Fruit fly (Drosophila melanogaster): ENCODE measurements around the gene CG3634.

Gene CG3634

dm6 chr3L:20785742-20786427, 23.2 kb downstream of the CG3634 start, which contains the start of gene Pcif1:
Gene Pcif1 (minus strand): TSS chr3L:20786197.
- TF ChIP-seq Hr83 (GFP tag; optimal IDR thresholded peaks at IDR 0.05; ENCODE audit: poor library complexity, severe bottlenecking) (peak; percentile 54), sage (GFP tag; optimal IDR thresholded peaks at IDR 0.05) (peak; percentile 44), foxo (GFP tag; optimal IDR thresholded peaks at IDR 0.05) (no peak), dsf (GFP tag; optimal IDR thresholded peaks at IDR 0.05; ENCODE audit: borderline replicate concordance) (peak; percentile 59), Abd-B (GFP tag; optimal IDR thresholded peaks at IDR 0.05) (no peak), Rel (GFP tag; optimal IDR thresholded peaks at IDR 0.05) (peak; percentile 41), Rel (tag; optimal IDR thresholded peaks at IDR 0.05) (no peak), psq (GFP tag; optimal IDR thresholded peaks at IDR 0.05) (no peak), Myc (optimal IDR thresholded peaks at IDR 0.05) (no peak), Vsx2 (GFP tag; optimal IDR thresholded peaks at IDR 0.05; ENCODE audit: partially characterized antibody) (no peak), sv (GFP tag; optimal IDR thresholded peaks at IDR 0.05) (peak; percentile 16), h (GFP tag; optimal IDR thresholded peaks at IDR 0.05) (peak; percentile 50), rgr (GFP tag; optimal IDR thresholded peaks at IDR 0.05) (no peak), CG9705 (GFP tag; optimal IDR thresholded peaks at IDR 0.05) (peak; percentile 2), ey (GFP tag; optimal IDR thresholded peaks at IDR 0.05) (no peak), Hnf4 (GFP tag; optimal IDR thresholded peaks at IDR 0.05) (peak; percentile 72), brk (GFP tag; optimal IDR thresholded peaks at IDR 0.05) (peak; percentile 83), woc (GFP tag; optimal IDR thresholded peaks at IDR 0.05) (peak; percentile 13), HLH106 (tag; optimal IDR thresholded peaks at IDR 0.05) (peak; percentile 17), CG32264 (GFP tag; optimal IDR thresholded peaks at IDR 0.05) (peak; percentile 11), fru (GFP tag; optimal IDR thresholded peaks at IDR 0.05) (no peak), pan (optimal IDR thresholded peaks at IDR 0.05) (no peak), lola (GFP tag; optimal IDR thresholded peaks at IDR 0.05) (no peak), OdsH (GFP tag; optimal IDR thresholded peaks at IDR 0.05) (no peak), Hr78 (GFP tag; optimal IDR thresholded peaks at IDR 0.05) (no peak), Dfd (GFP tag; optimal IDR thresholded peaks at IDR 0.05) (no peak), tai (GFP tag; optimal IDR thresholded peaks at IDR 0.05) (no peak)

DNA sequence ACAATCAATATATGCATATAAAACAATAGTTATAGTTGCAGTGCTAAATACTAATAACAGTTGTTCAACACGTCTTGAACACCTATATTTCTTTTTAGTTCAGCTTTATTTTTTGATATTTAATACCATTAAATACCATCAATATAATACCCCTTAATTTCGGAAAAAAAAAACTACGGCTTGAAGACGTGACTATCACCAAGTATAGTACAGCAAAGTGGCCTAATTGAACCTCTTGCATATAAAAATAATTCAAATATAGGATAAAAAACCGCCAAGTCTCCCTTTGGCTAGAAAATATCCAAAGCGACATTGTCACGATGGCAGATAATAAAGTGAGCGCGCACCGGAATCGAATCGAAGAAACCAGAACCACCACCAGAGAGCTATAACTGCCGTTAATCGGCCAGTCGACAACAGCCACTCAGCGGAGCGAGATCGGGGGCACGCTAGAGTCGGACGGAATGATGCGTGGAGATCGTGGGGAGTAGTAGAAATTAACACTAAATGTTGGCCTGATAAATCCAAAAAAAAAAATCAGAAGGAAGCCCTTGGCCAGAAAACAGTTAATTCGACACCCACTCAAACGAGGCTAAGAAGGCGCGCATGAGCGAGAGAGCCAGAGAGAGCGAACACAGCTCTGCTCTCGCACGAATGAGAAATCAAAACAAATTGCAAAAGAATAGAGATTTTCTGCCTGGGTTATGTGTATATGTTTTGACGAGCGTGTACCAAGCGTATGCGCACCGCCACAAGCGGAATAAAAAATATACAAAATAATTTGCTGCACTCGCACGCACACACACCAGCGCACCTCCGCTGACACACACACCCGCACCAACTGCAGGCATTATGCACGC, 24.0 kb downstream of the CG3634 start:
- peak; percentile 36 for TF ChIP-seq fru (GFP tag; optimal IDR thresholded peaks at IDR 0.05)
- no peak for TF ChIP-seq Rel (GFP tag; optimal IDR thresholded peaks at IDR 0.05)
- TF ChIP-seq Rel (tag; optimal IDR thresholded peaks at IDR 0.05): peak; percentile 16
- peak; percentile 100 for TF ChIP-seq Myc (optimal IDR thresholded peaks at IDR 0.05)
- peak; percentile 93 for TF ChIP-seq Dif (GFP tag; optimal IDR thresholded peaks at IDR 0.05; ENCODE audit: partially characterized antibody)
- TF ChIP-seq Jra (GFP tag; optimal IDR thresholded peaks at IDR 0.05): peak; percentile 57
- no peak for TF ChIP-seq CG32264 (GFP tag; optimal IDR thresholded peaks at IDR 0.05)
- TF ChIP-seq psq (GFP tag; optimal IDR thresholded peaks at IDR 0.05): peak; percentile 88
- peak; percentile 87 for TF ChIP-seq woc (GFP tag; optimal IDR thresholded peaks at IDR 0.05)
- peak; percentile 15 for TF ChIP-seq rgr (GFP tag; optimal IDR thresholded peaks at IDR 0.05)
- TF ChIP-seq Sp1 (GFP tag; optimal IDR thresholded peaks at IDR 0.05): peak; percentile 68
- TF ChIP-seq Abd-B (GFP tag; optimal IDR thresholded peaks at IDR 0.05): no peak
- peak; percentile 39 for TF ChIP-seq sv (GFP tag; optimal IDR thresholded peaks at IDR 0.05)
- peak; percentile 33 for TF ChIP-seq ey (GFP tag; optimal IDR thresholded peaks at IDR 0.05)
- TF ChIP-seq OdsH (GFP tag; optimal IDR thresholded peaks at IDR 0.05): peak; percentile 25
- no peak for TF ChIP-seq jim (GFP tag; optimal IDR thresholded peaks at IDR 0.05)
- peak; percentile 56 for TF ChIP-seq sage (GFP tag; optimal IDR thresholded peaks at IDR 0.05)
- peak; percentile 31 for TF ChIP-seq h (GFP tag; optimal IDR thresholded peaks at IDR 0.05)
- TF ChIP-seq Hr83 (GFP tag; optimal IDR thresholded peaks at IDR 0.05; ENCODE audit: poor library complexity, severe bottlenecking): peak; percentile 24
- peak in 1 of 2 experiments; percentile 38 for TF ChIP-seq foxo (GFP tag; optimal IDR thresholded peaks at IDR 0.05)
- TF ChIP-seq lola (GFP tag; optimal IDR thresholded peaks at IDR 0.05): no peak
- peak; percentile 90 to 92 for TF ChIP-seq dl (GFP tag; optimal IDR thresholded peaks at IDR 0.05; ENCODE audit: insufficient read depth in 1 of 2, partially characterized antibody in 2 of 2)
- TF ChIP-seq HLH106 (tag; optimal IDR thresholded peaks at IDR 0.05): peak; percentile 53
- no peak for TF ChIP-seq CG9705 (GFP tag; optimal IDR thresholded peaks at IDR 0.05)
- no peak for TF ChIP-seq N (GFP tag; optimal IDR thresholded peaks at IDR 0.05)

dm6 chr3L:20784394-20784793, 24.7 kb downstream of the CG3634 start:
- TF ChIP-seq Hr83 (GFP tag; optimal IDR thresholded peaks at IDR 0.05; ENCODE audit: poor library complexity, severe bottlenecking) (no peak), tai (GFP tag; optimal IDR thresholded peaks at IDR 0.05) (no peak), Rel (GFP tag; optimal IDR thresholded peaks at IDR 0.05) (no peak), Rel (tag; optimal IDR thresholded peaks at IDR 0.05) (peak; percentile 75), brk (GFP tag; optimal IDR thresholded peaks at IDR 0.05) (no peak), N (GFP tag; optimal IDR thresholded peaks at IDR 0.05) (no peak), jim (GFP tag; optimal IDR thresholded peaks at IDR 0.05) (no peak), foxo (GFP tag; optimal IDR thresholded peaks at IDR 0.05) (no peak)
